Worm (Caenorhabditis elegans): ENCODE data around the gene W03H9.2.

The W03H9.2 gene

ce11 chrII:14150031-14150430 lies 6.4 kb upstream of the W03H9.2 start, which contains the start of gene W03H9.1:
Gene W03H9.1, minus strand, starts transcription at chrII:14150131.
- TF ChIP-seq bed-3 (GFP tag; optimal IDR thresholded peaks at IDR 0.05): no peak
- no peak for TF ChIP-seq nhr-28 (tag; optimal IDR thresholded peaks at IDR 0.05)
- no peak for TF ChIP-seq ces-1 (GFP tag; optimal IDR thresholded peaks at IDR 0.05)

ce11 chrII:14142098-14142554 lies 1.5 kb downstream of the W03H9.2 start, which contains the start of gene cacn-1:
Gene cacn-1, minus strand, starts transcription at chrII:14142148.
- TF ChIP-seq ces-1 (GFP tag; optimal IDR thresholded peaks at IDR 0.05) (peak; percentile 30), lsy-2 (tag; optimal IDR thresholded peaks at IDR 0.05) (peak; percentile 8), sptf-1 (tag; optimal IDR thresholded peaks at IDR 0.05) (peak; percentile 7)

- TF ChIP-seq cnd-1 (tag; optimal IDR thresholded peaks at IDR 0.05) (no peak), mab-5 (tag; optimal IDR thresholded peaks at IDR 0.05) (no peak)
Measured at ce11 chrII:14138849-14139419, 4.7 kb downstream of the W03H9.2 start.

ce11 chrII:14137538-14137937 lies 6.1 kb downstream of the W03H9.2 start, which contains the start of gene K09E4.1:
Gene K09E4.1, plus strand, starts transcription at chrII:14137838.
- TF ChIP-seq elt-1 (tag; optimal IDR thresholded peaks at IDR 0.05; ENCODE audit: borderline replicate concordance, insufficient read depth): no peak
- TF ChIP-seq ceh-43 (GFP tag; optimal IDR thresholded peaks at IDR 0.05): no peak
- TF ChIP-seq sptf-1 (tag; optimal IDR thresholded peaks at IDR 0.05): no peak
- no peak for TF ChIP-seq ceh-83 (GFP tag; optimal IDR thresholded peaks at IDR 0.05)
- no peak for TF ChIP-seq sem-2 (GFP tag; optimal IDR thresholded peaks at IDR 0.05)
- TF ChIP-seq nhr-76 (tag; optimal IDR thresholded peaks at IDR 0.05): no peak
- no peak for TF ChIP-seq ces-1 (GFP tag; optimal IDR thresholded peaks at IDR 0.05)
- no peak for TF ChIP-seq nhr-2 (tag; optimal IDR thresholded peaks at IDR 0.05)
- no peak for TF ChIP-seq cnd-1 (tag; optimal IDR thresholded peaks at IDR 0.05)
- no peak for TF ChIP-seq M03D4.4 (tag; optimal IDR thresholded peaks at IDR 0.05)
- TF ChIP-seq ztf-11 (tag; optimal IDR thresholded peaks at IDR 0.05): no peak
- TF ChIP-seq nhr-237 (tag; optimal IDR thresholded peaks at IDR 0.05): no peak
- no peak for TF ChIP-seq elt-3 (tag; optimal IDR thresholded peaks at IDR 0.05)

- TF ChIP-seq bed-3 (GFP tag; optimal IDR thresholded peaks at IDR 0.05) (no peak), unc-120 (tag; optimal IDR thresholded peaks at IDR 0.05; ENCODE audit: poor library complexity, severe bottlenecking) (no peak), ham-2 (GFP tag; optimal IDR thresholded peaks at IDR 0.05) (no peak), ztf-11 (tag; optimal IDR thresholded peaks at IDR 0.05) (no peak), ceh-83 (GFP tag; optimal IDR thresholded peaks at IDR 0.05) (no peak), hlh-1 (tag; optimal IDR thresholded peaks at IDR 0.05) (no peak), drap-1 (GFP tag; optimal IDR thresholded peaks at IDR 0.05) (no peak), pha-4 (tag; optimal IDR thresholded peaks at IDR 0.05) (no peak), nhr-76 (tag; optimal IDR thresholded peaks at IDR 0.05) (no peak), unc-39 (tag; optimal IDR thresholded peaks at IDR 0.05) (no peak), lin-13 (tag; optimal IDR thresholded peaks at IDR 0.05) (no peak), nhr-12 (tag; optimal IDR thresholded peaks at IDR 0.05) (no peak), nhr-2 (tag; optimal IDR thresholded peaks at IDR 0.05) (no peak), flh-1 (GFP tag; optimal IDR thresholded peaks at IDR 0.05) (no peak), ceh-43 (GFP tag; optimal IDR thresholded peaks at IDR 0.05) (no peak)
Measured at ce11 chrII:14136302-14136701, 7.4 kb downstream of the W03H9.2 start.

- TF ChIP-seq mab-5 (tag; optimal IDR thresholded peaks at IDR 0.05) (no peak), nhr-76 (tag; optimal IDR thresholded peaks at IDR 0.05) (no peak), lin-13 (tag; optimal IDR thresholded peaks at IDR 0.05) (no peak), sptf-1 (tag; optimal IDR thresholded peaks at IDR 0.05) (no peak), ztf-11 (tag; optimal IDR thresholded peaks at IDR 0.05) (no peak), nhr-28 (tag; optimal IDR thresholded peaks at IDR 0.05) (no peak), cnd-1 (tag; optimal IDR thresholded peaks at IDR 0.05) (no peak), bed-3 (GFP tag; optimal IDR thresholded peaks at IDR 0.05) (no peak), tbx-8 (GFP tag; optimal IDR thresholded peaks at IDR 0.05) (no peak), drap-1 (GFP tag; optimal IDR thresholded peaks at IDR 0.05) (no peak), ceh-39 (tag; optimal IDR thresholded peaks at IDR 0.05) (no peak), ces-1 (GFP tag; optimal IDR thresholded peaks at IDR 0.05) (no peak), sem-2 (GFP tag; optimal IDR thresholded peaks at IDR 0.05) (no peak), elt-1 (tag; optimal IDR thresholded peaks at IDR 0.05; ENCODE audit: borderline replicate concordance, insufficient read depth) (no peak), blmp-1 (tag; optimal IDR thresholded peaks at IDR 0.05) (no peak), ceh-83 (GFP tag; optimal IDR thresholded peaks at IDR 0.05) (no peak), flh-1 (GFP tag; optimal IDR thresholded peaks at IDR 0.05) (no peak)
Measured at ce11 chrII:14132733-14133132, 10.9 kb downstream of the W03H9.2 start, which contains the start of gene algn-3. Gene algn-3, minus strand, starts transcription at chrII:14132833.
